Worm (Caenorhabditis elegans) whole organism, early embryonic: ENCODE data around the gene F15A4.10.

Source experiments
- B0310.2 ChIP-seq: sonication (generic microtip); optimal IDR thresholded peaks from 2 replicates; lab custom pipeline; 2016; ENCODE audit warnings: mild to moderate bottlenecking, missing genetic modification characterization, missing compliant biosample characterization
- F13C5.2 ChIP-seq: sonication (generic microtip); optimal IDR thresholded peaks from 2 replicates; lab custom pipeline; 2017; ENCODE audit warnings: mild to moderate bottlenecking, missing genetic modification characterization, inconsistent platforms, missing compliant biosample characterization
- aly-1 ChIP-seq: sonication (generic microtip); optimal IDR thresholded peaks from 2 replicates; lab custom pipeline; 2016; ENCODE audit warnings: missing genetic modification characterization, missing compliant biosample characterization
- ama-1 ChIP-seq: fragments of 150-350 bp; optimal IDR thresholded peaks from 2 replicates; lab custom pipeline; 2014
- ceh-13 ChIP-seq: fragments of 200-800 bp; sonication (Bioruptor generic); optimal IDR thresholded peaks from 2 replicates; lab custom pipeline; 2018; ENCODE audit warnings: mild to moderate bottlenecking, missing genetic modification characterization, missing compliant biosample characterization
- ceh-36 ChIP-seq: sonication (generic microtip); optimal IDR thresholded peaks from 2 replicates; lab custom pipeline; 2016; ENCODE audit warnings: missing genetic modification characterization, inconsistent platforms, missing compliant biosample characterization
- ets-7 ChIP-seq: sonication (generic microtip); optimal IDR thresholded peaks from 2 replicates; lab custom pipeline; 2016; ENCODE audit warnings: missing genotype, missing genetic modification characterization, missing compliant biosample characterization
- flt-1 ChIP-seq: fragments of 200-800 bp; sonication (Bioruptor generic); IDR thresholded peaks from 2 replicates; pipeline ENCODE4 v1.3.6; 2022; ENCODE audit warnings: missing genetic modification characterization, missing compliant biosample characterization
- hmbx-1 ChIP-seq: sonication (generic microtip); optimal IDR thresholded peaks from 2 replicates; lab custom pipeline; 2016; ENCODE audit warnings: mild to moderate bottlenecking, missing genetic modification characterization, missing compliant biosample characterization
- hmg-4 ChIP-seq: fragments of 200-800 bp; sonication (Bioruptor generic); optimal IDR thresholded peaks from 2 replicates; lab custom pipeline; 2018; ENCODE audit warnings: mild to moderate bottlenecking, missing genetic modification characterization, missing compliant biosample characterization
- hnd-1 ChIP-seq: sonication (generic microtip); optimal IDR thresholded peaks from 2 replicates; lab custom pipeline; 2016; ENCODE audit warnings: missing genetic modification characterization, missing compliant biosample characterization
- pes-1 ChIP-seq: fragments of 200-800 bp; sonication (Bioruptor generic); IDR thresholded peaks from 2 replicates; pipeline ENCODE4 v1.3.6; 2022; ENCODE audit warnings: missing genetic modification reagents, missing genetic modification characterization, missing compliant biosample characterization
- scrt-1 ChIP-seq: fragments of 200-800 bp; sonication (Bioruptor generic); IDR thresholded peaks from 2 replicates; pipeline ENCODE4 v1.3.6; 2022; ENCODE audit warnings: missing genetic modification characterization, missing compliant biosample characterization
- sea-1 ChIP-seq: fragments of 200-800 bp; sonication (Bioruptor generic); conservative IDR thresholded peaks from 2 replicates; pipeline ENCODE4 v1.3.6; 2022; ENCODE audit warnings: missing genetic modification characterization, missing compliant biosample characterization
- tbx-11 ChIP-seq: fragments of 200-800 bp; sonication (Bioruptor generic); IDR thresholded peaks from 2 replicates; pipeline ENCODE4 v1.3.6; 2022; ENCODE audit warnings: missing genetic modification characterization, missing compliant biosample characterization
- tbx-37 ChIP-seq: fragments of 200-800 bp; sonication (Bioruptor generic); conservative IDR thresholded peaks from 2 replicates; pipeline ENCODE4 v1.3.6; 2022; ENCODE audit warnings: missing genetic modification reagents, missing genetic modification characterization, missing compliant biosample characterization
- tra-4 ChIP-seq: sonication (generic microtip); optimal IDR thresholded peaks from 2 replicates; lab custom pipeline; 2017; ENCODE audit warnings: missing genetic modification characterization, missing compliant biosample characterization

Gene F15A4.10

DNA sequence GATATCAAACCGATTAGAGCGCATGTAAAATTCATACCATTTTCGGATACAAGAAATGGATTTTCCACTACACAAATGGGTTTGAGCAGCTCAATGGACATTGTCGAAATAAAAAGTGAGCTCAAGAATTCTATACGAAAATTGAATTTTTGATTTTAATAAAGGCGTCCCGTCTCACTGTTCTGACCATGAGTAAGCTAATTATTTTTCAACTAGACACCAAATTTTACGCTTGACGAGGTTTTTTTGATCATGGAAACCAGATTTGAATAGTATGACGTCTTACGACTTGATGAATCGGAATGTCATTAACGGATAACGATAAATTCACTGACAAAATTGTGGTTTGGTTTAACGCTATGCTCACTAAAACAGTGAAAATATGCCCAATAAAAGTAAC lies 31.4 kb upstream of the F15A4.10 start, which contains the start of gene srh-61:
Gene srh-61, minus strand, starts transcription at position 101 of the 400 bp plus-strand sequence.
- TF ChIP-seq ets-7 (no peak), sea-1 (GFP tag; lab: Robert Waterston, UW) (no peak), F13C5.2 (tag; lab: Kevin White, UChicago) (no peak), flt-1 (no peak), hnd-1 (no peak), ceh-13 (GFP tag; lab: Kevin White, UChicago) (no peak), tbx-11 (GFP tag; lab: Robert Waterston, UW) (no peak), tra-4 (tag; lab: Kevin White, UChicago) (no peak), pes-1 (GFP tag; lab: Robert Waterston, UW) (no peak), hmg-4 (GFP tag; lab: Kevin White, UChicago) (no peak), hmbx-1 (tag; lab: Kevin White, UChicago) (no peak), tbx-37 (GFP tag; lab: Robert Waterston, UW) (no peak), aly-1 (tag; lab: Kevin White, UChicago) (no peak)

DNA sequence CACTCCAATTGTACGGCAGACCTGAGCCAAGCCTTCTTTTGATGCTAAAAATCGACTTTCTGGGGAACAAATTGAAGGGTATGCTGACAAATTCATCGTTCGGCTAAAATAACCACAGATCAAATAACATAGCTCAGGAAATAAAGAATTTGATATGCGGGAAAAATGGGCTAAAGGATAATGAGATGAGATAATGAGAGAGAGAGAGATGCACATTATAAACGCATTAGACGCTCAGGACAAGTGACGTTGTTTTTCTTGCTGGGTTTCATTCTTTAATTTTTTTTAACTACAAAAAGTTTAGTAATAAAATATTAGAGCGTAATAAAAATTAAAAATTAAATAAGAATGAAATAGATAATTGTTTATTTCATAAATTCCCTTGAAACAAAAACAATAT lies 29.7 kb upstream of the F15A4.10 start, which contains the start of gene srh-69:
Gene srh-69, minus strand, starts transcription at position 101 of the 400 bp plus-strand sequence.
- TF ChIP-seq ceh-36 (tag; lab: Kevin White, UChicago) (no peak), hnd-1 (no peak)

DNA sequence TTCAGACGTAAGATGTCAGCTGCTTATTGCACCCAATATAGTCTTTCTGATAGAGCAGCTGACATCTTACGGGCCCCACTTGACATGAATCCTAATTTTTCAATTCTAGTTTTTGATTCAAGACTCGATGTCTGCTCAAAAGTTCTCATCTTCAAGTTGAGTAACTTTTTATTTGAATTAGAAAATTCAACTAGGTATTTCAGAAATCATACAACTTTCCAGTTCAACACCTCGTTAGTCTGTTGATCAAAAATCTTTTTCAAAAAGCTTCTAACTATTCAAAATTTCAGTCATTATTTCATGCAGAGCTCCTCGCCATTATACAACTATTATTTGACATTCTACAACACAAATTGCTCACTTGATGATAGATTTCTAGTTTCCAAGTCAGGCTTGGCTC lies 26.9 kb upstream of the F15A4.10 start, which contains the start of gene srh-73:
Gene srh-73, plus strand, starts transcription at position 301 of the 400 bp plus-strand sequence.
- TF ChIP-seq tra-4 (tag; lab: Kevin White, UChicago) = no peak
- TF ChIP-seq ceh-36 (tag; lab: Kevin White, UChicago) = no peak
- TF ChIP-seq flt-1 = no peak
- TF ChIP-seq hmbx-1 (tag; lab: Kevin White, UChicago) = no peak
- TF ChIP-seq sea-1 (GFP tag; lab: Robert Waterston, UW) = no peak
- no peak for TF ChIP-seq ama-1 (lab: Kevin White, UChicago)

DNA sequence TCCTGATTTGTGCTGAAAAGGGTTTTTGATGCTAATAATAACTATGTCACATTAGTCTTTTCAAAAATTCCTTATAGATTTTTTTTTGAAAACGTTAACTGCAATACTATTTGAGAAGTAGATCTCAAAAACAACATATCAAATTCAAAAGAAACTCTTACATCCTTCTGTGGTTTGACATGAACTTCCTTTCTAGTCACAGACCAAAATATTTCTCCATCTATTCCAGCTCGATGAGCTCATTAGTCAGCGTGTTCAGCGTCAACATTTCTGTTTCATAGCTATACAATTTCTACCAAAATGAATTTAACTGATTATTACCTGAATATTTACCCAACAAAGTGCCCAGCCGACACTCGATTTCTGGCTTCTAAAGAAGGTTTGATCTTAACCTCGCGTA lies 23.7 kb upstream of the F15A4.10 start, which contains the start of gene srh-67:
Gene srh-67, plus strand, starts transcription at position 301 of the 400 bp plus-strand sequence.
- TF ChIP-seq hmg-4 (GFP tag; lab: Kevin White, UChicago) (no peak), tra-4 (tag; lab: Kevin White, UChicago) (no peak), F13C5.2 (tag; lab: Kevin White, UChicago) (no peak), tbx-37 (GFP tag; lab: Robert Waterston, UW) (no peak), ets-7 (no peak), sea-1 (GFP tag; lab: Robert Waterston, UW) (no peak), hmbx-1 (tag; lab: Kevin White, UChicago) (no peak), ama-1 (lab: Kevin White, UChicago) (no peak), ceh-13 (GFP tag; lab: Kevin White, UChicago) (no peak), aly-1 (tag; lab: Kevin White, UChicago) (no peak), tbx-11 (GFP tag; lab: Robert Waterston, UW) (no peak), pes-1 (GFP tag; lab: Robert Waterston, UW) (no peak), B0310.2 (tag; lab: Kevin White, UChicago) (no peak), ceh-36 (tag; lab: Kevin White, UChicago) (no peak)

DNA sequence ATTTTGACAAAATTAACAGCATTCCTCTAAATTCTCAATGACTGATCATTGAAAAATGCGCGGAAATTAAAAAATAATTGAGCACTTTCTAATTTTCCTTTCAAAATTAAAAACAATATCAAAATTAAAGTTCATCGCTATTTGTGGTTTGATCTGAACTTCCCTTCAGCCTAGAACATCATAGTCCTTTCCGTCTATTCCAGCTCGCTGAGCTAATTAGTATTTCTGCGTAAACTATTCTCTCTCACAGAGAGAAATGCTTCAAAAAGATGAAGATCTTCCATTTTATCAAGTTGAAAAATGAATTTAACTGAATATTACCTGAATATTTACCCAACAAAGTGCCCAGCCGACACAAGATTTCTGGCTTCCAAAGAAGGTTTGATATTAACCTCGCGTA lies 22.1 kb upstream of the F15A4.10 start, which contains the start of gene srh-68:
Gene srh-68, plus strand, starts transcription at position 301 of the 400 bp plus-strand sequence.
- TF ChIP-seq hnd-1 (no peak), tbx-37 (GFP tag; lab: Robert Waterston, UW) (no peak), F13C5.2 (tag; lab: Kevin White, UChicago) (no peak), tbx-11 (GFP tag; lab: Robert Waterston, UW) (no peak), sea-1 (GFP tag; lab: Robert Waterston, UW) (no peak), flt-1 (no peak), ama-1 (lab: Kevin White, UChicago) (no peak), scrt-1 (GFP tag; lab: Robert Waterston, UW) (no peak), ets-7 (no peak), pes-1 (GFP tag; lab: Robert Waterston, UW) (no peak), ceh-13 (GFP tag; lab: Kevin White, UChicago) (no peak), ceh-36 (tag; lab: Kevin White, UChicago) (no peak), B0310.2 (tag; lab: Kevin White, UChicago) (no peak), hmg-4 (GFP tag; lab: Kevin White, UChicago) (no peak), tra-4 (tag; lab: Kevin White, UChicago) (no peak), hmbx-1 (tag; lab: Kevin White, UChicago) (no peak), aly-1 (tag; lab: Kevin White, UChicago) (no peak)

DNA sequence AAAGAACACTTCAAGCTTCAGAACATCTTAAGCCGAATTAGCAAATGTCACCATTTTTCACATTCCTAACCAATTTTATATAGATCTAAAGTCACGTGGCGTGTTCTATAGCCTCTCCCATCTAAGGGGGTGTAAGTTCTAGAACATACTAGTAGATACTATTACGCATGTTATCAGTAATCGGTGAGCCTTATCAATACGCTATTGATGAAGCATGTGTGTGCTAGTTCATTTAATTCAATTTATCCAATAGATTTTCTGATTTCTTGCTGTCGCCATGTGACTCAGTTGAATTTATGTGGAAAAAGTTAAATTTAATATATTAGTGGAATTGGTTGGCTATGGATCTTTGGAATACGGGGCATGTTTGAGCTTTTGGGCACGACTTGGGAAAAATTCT lies 21.6 kb upstream of the F15A4.10 start:
- TF ChIP-seq sea-1 (GFP tag; lab: Robert Waterston, UW) (no peak), hmg-4 (GFP tag; lab: Kevin White, UChicago) (no peak), aly-1 (tag; lab: Kevin White, UChicago) (no peak)

DNA sequence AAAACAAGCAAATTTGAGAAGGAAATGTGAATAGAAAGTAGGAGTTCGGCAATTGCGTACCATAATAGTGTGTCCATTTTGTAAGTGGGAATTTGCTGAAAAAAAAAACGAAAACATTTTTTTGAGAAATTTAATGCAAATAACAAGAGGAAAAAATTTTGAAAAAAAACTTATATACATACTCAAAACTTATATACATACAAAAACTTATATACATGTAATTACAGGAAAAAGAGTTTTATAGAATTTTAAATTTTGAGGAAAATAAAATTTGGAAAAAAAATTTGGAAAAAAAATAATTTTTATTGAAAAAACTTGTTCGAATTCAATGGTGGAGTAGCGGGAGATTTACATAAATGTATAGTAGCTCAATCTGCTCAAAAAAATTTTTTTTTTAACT lies 17.8 kb upstream of the F15A4.10 start, which contains the start of gene ador-1:
Gene ador-1, minus strand, starts transcription at position 101 of the 400 bp plus-strand sequence.
- no peak for TF ChIP-seq hnd-1
- no peak for TF ChIP-seq tra-4 (tag; lab: Kevin White, UChicago)
- TF ChIP-seq F13C5.2 (tag; lab: Kevin White, UChicago) = no peak
- TF ChIP-seq pes-1 (GFP tag; lab: Robert Waterston, UW) = no peak
- TF ChIP-seq sea-1 (GFP tag; lab: Robert Waterston, UW) = no peak
- no peak for TF ChIP-seq aly-1 (tag; lab: Kevin White, UChicago)

DNA sequence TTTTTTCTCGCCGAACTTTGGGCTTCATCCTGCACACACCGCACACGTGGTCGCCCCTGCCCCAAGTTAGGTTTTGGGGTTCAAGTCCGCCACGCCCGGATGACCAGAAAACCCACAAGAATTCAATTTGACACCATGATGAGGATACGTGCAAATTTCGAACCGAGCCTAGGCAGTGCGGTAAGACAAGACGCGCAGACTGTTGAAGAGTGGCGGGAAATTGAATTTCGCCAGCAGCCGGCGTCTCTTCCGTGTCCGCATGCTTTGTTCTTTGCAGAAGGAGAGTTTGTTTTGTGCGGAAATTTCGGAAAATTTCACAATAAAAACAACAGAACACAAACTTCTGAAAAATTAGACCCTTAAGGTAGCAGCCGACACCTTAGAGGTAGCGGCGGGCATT lies 15.0 kb upstream of the F15A4.10 start:
- TF ChIP-seq flt-1 (no peak), pes-1 (GFP tag; lab: Robert Waterston, UW) (no peak), ceh-36 (tag; lab: Kevin White, UChicago) (no peak), aly-1 (tag; lab: Kevin White, UChicago) (no peak), scrt-1 (GFP tag; lab: Robert Waterston, UW) (no peak), tbx-37 (GFP tag; lab: Robert Waterston, UW) (no peak), sea-1 (GFP tag; lab: Robert Waterston, UW) (no peak), ceh-13 (GFP tag; lab: Kevin White, UChicago) (no peak), ama-1 (lab: Kevin White, UChicago) (no peak)
